Worm (Caenorhabditis elegans) whole organism, L1 larva: Measurements from ENCODE around the gene sox-2.

Experiments
- C16A3.4 ChIP-seq: fragments of 150-350 bp; optimal IDR thresholded peaks from 2 replicates; lab custom pipeline; 2014; ENCODE audit warnings: missing biosample characterization, missing genetic modification characterization
- egl-27 ChIP-seq, 2 experiments: fragments of 150-350 bp in 1 of 2; sonication (generic microtip); optimal IDR thresholded peaks; 3 replicates each; lab custom pipeline; 2017 to 2018; ENCODE audit warnings: missing biosample characterization in 2 of 2, missing genetic modification characterization in 2 of 2, missing genetic modification reagents in 2 of 2
- elt-2 ChIP-seq: sonication (generic microtip); optimal IDR thresholded peaks from 2 replicates; lab custom pipeline; 2016; ENCODE audit warnings: missing genetic modification characterization, mild to moderate bottlenecking, inconsistent platforms, missing compliant biosample characterization, missing genetic modification reagents
- elt-3 ChIP-seq, 6 experiments: fragments of 150-350 bp in 1 of 6; sonication (generic microtip); optimal IDR thresholded peaks; 2 replicates each; lab custom pipeline; 2017 to 2018; ENCODE audit warnings: missing biosample characterization in 6 of 6, missing genetic modification characterization in 6 of 6, inconsistent platforms in 1 of 6
- irx-1 ChIP-seq: sonication (generic microtip); optimal IDR thresholded peaks from 2 replicates; lab custom pipeline; 2016; ENCODE audit warnings: missing genetic modification characterization, missing compliant biosample characterization
- lin-39 ChIP-seq: fragments of 150-350 bp; optimal IDR thresholded peaks from 2 replicates; lab custom pipeline; 2014; ENCODE audit warnings: missing biosample characterization, missing genetic modification reagents, missing genetic modification characterization
- nhr-11 ChIP-seq: fragments of 150-350 bp; optimal IDR thresholded peaks from 2 replicates; lab custom pipeline; 2014; ENCODE audit warnings: missing biosample characterization, missing genetic modification characterization
- nhr-237 ChIP-seq: fragments of 150-350 bp; optimal IDR thresholded peaks from 2 replicates; lab custom pipeline; 2014; ENCODE audit warnings: missing biosample characterization, missing genetic modification characterization
- sox-4 ChIP-seq: sonication (generic microtip); optimal IDR thresholded peaks from 2 replicates; lab custom pipeline; 2016; ENCODE audit warnings: missing genetic modification characterization, missing compliant biosample characterization
- sptf-1 ChIP-seq: fragments of 150-350 bp; optimal IDR thresholded peaks from 2 replicates; lab custom pipeline; 2014; ENCODE audit warnings: missing biosample characterization, missing genetic modification characterization
- unc-62 ChIP-seq: fragments of 150-350 bp; optimal IDR thresholded peaks from 2 replicates; lab custom pipeline; 2014; ENCODE audit warnings: missing biosample characterization, missing genetic modification reagents, missing genetic modification characterization
- zag-1 ChIP-seq: fragments of 150-350 bp; optimal IDR thresholded peaks from 2 replicates; lab custom pipeline; 2014; ENCODE audit warnings: missing biosample characterization, missing genetic modification characterization
- ztf-11 ChIP-seq, 2 experiments: sonication (generic microtip); optimal IDR thresholded peaks; 2 replicates each; lab custom pipeline; 2016 to 2017; ENCODE audit warnings: missing genetic modification characterization in 2 of 2, missing biosample characterization in 1 of 2, missing compliant biosample characterization in 1 of 2

DNA sequence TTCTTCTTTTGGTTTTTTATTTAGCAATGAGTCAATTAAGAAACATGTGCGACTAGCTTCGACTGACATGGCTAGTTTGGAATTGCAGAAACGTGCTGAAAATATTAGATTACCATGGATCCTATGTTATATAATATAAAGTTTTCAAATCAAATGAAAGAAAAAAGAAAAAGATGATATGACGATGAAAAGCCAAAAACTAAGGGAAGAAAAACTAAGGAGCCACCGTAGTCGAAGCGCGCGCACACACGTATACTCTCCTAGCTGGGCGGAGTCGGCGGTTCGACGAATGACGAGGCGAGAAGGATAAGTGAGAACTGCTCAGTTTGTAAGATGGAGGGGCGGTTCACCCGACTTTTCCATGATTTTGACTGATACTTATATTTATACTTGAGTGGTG, 38.7 kb downstream of the sox-2 start, which contains the start of gene mnm-2:
- no peak for TF ChIP-seq nhr-237 (tag; lab: Kevin White, UChicago)
- no peak for TF ChIP-seq egl-27 (tag; optimal IDR thresholded peaks at IDR 0.05; lab: Kevin White, UChicago)
- no peak for TF ChIP-seq elt-3 (tag; optimal IDR thresholded peaks at IDR 0.05; lab: Kevin White, UChicago)
- no peak for TF ChIP-seq sptf-1 (tag; lab: Kevin White, UChicago)
- no peak for TF ChIP-seq sox-4 (tag; lab: Kevin White, UChicago)
- TF ChIP-seq irx-1 (tag; lab: Kevin White, UChicago): no peak
- TF ChIP-seq unc-62: no peak
- TF ChIP-seq ztf-11 (tag; optimal IDR thresholded peaks at IDR 0.05; lab: Kevin White, UChicago): no peak
- TF ChIP-seq C16A3.4 (tag; lab: Kevin White, UChicago): no peak
- TF ChIP-seq elt-2 (tag; lab: Kevin White, UChicago): no peak
- TF ChIP-seq nhr-11 (tag; lab: Kevin White, UChicago): no peak
- TF ChIP-seq zag-1 (tag; lab: Kevin White, UChicago): no peak
- no peak for TF ChIP-seq lin-39 (tag; lab: Kevin White, UChicago)
